Fruit fly (Drosophila melanogaster): Measurements from ENCODE around the gene CG15044.
A peak's percentile ranks its signal among the peaks of the same experiment; 100 is the strongest.

- TF ChIP-seq h (GFP tag; optimal IDR thresholded peaks at IDR 0.05): peak; percentile 79
- TF ChIP-seq Myc (optimal IDR thresholded peaks at IDR 0.05): no peak
- no peak for TF ChIP-seq psq (GFP tag; optimal IDR thresholded peaks at IDR 0.05)
- no peak for TF ChIP-seq sv (GFP tag; optimal IDR thresholded peaks at IDR 0.05)
- no peak for TF ChIP-seq Mio (GFP tag; optimal IDR thresholded peaks at IDR 0.05)
- peak; percentile 77 for TF ChIP-seq HLH106 (tag; optimal IDR thresholded peaks at IDR 0.05)
- TF ChIP-seq GATAd (GFP tag; optimal IDR thresholded peaks at IDR 0.05): no peak
- no peak for TF ChIP-seq lola (GFP tag; optimal IDR thresholded peaks at IDR 0.05)
Measured at dm6 chrX:18538204-18538864, 46.5 kb upstream of the CG15044 start.

Data from whole organism, wandering third instar larva.